Fruit fly (Drosophila melanogaster) whole organism, embryonic: Measurements from ENCODE around the gene Bmcp.

Experiments used
- Abd-B ChIP-seq: fragments of 200-800 bp; sonication (Bioruptor generic); optimal IDR thresholded peaks from 2 replicates; lab custom pipeline; 2018; ENCODE audit warnings: missing biosample characterization, mild to moderate bottlenecking, missing genetic modification characterization, moderate library complexity
- Ada2b ChIP-seq: fragments of 200-800 bp; sonication (Bioruptor generic); IDR thresholded peaks from 2 replicates; pipeline ENCODE4 v1.3.6; 2022; ENCODE audit warnings: missing biosample characterization, missing genetic modification characterization
- Atf6 ChIP-seq: fragments of 200-800 bp; sonication (Bioruptor generic); IDR thresholded peaks from 2 replicates; pipeline ENCODE4 v1.3.6; 2022; ENCODE audit warnings: missing biosample characterization, missing genetic modification characterization
- Bdp1 ChIP-seq: fragments of 200-800 bp; sonication (Bioruptor generic); optimal IDR thresholded peaks from 3 replicates; lab custom pipeline; 2016; ENCODE audit warnings: missing biosample characterization, missing genetic modification characterization
- CG10431 ChIP-seq: fragments of 200-800 bp; sonication (Bioruptor generic); optimal IDR thresholded peaks from 3 replicates; lab custom pipeline; 2018; ENCODE audit warnings: missing biosample characterization, mild to moderate bottlenecking, missing genetic modification characterization
- CG11247 ChIP-seq: fragments of 200-800 bp; sonication (Bioruptor generic); IDR thresholded peaks from 2 replicates; pipeline ENCODE4 v1.3.6; 2022; ENCODE audit warnings: missing biosample characterization, missing genetic modification characterization
- CG11456 ChIP-seq: fragments of 200-800 bp; sonication (Bioruptor generic); IDR thresholded peaks from 3 replicates; pipeline ENCODE4 v1.3.6; 2022; ENCODE audit warnings: missing biosample characterization, missing genetic modification characterization
- CG13123 ChIP-seq: fragments of 200-800 bp; sonication (Bioruptor generic); optimal IDR thresholded peaks from 2 replicates; lab custom pipeline; 2016; ENCODE audit warnings: missing biosample characterization, missing genetic modification characterization
- CG14014 ChIP-seq: fragments of 200-800 bp; sonication (Bioruptor generic); IDR thresholded peaks from 2 replicates; pipeline ENCODE4 v1.3.6; 2022; ENCODE audit warnings: missing biosample characterization, missing genetic modification characterization
- CG14860 ChIP-seq: fragments of 200-800 bp; sonication (Bioruptor generic); IDR thresholded peaks from 3 replicates; pipeline ENCODE4 v1.3.6; 2022; ENCODE audit warnings: missing biosample characterization, missing genetic modification characterization; ENCODE audit not compliant: partially characterized antibody
- CG16815 ChIP-seq: fragments of 200-800 bp; sonication (Bioruptor generic); optimal IDR thresholded peaks from 3 replicates; lab custom pipeline; 2017; ENCODE audit warnings: missing biosample characterization, mild to moderate bottlenecking, missing genetic modification characterization
- CG17186 ChIP-seq: fragments of 200-800 bp; sonication (Bioruptor generic); optimal IDR thresholded peaks from 3 replicates; lab custom pipeline; 2017; ENCODE audit warnings: missing biosample characterization, missing genetic modification reagents, missing genetic modification characterization
- CG18764 ChIP-seq: fragments of 200-800 bp; sonication (Bioruptor generic); optimal IDR thresholded peaks from 3 replicates; lab custom pipeline; 2016; ENCODE audit warnings: missing biosample characterization, missing genetic modification characterization
- CG3995 ChIP-seq: fragments of 200-800 bp; sonication (Bioruptor generic); optimal IDR thresholded peaks from 3 replicates; lab custom pipeline; 2016; ENCODE audit warnings: missing biosample characterization, missing genetic modification characterization
- CG4328 ChIP-seq: fragments of 200-800 bp; sonication (Bioruptor generic); optimal IDR thresholded peaks from 3 replicates; lab custom pipeline; 2017; ENCODE audit warnings: missing biosample characterization, missing genetic modification reagents, missing genetic modification characterization
- CG4360 ChIP-seq: fragments of 200-800 bp; sonication (Bioruptor generic); IDR thresholded peaks from 2 replicates; pipeline ENCODE4 v1.3.6; 2022; ENCODE audit warnings: missing biosample characterization, missing genetic modification characterization
- CG4404 ChIP-seq: fragments of 200-800 bp; sonication (Bioruptor generic); IDR thresholded peaks from 2 replicates; pipeline ENCODE4 v1.3.6; 2022; ENCODE audit warnings: missing biosample characterization, missing genetic modification characterization
- CG4617 ChIP-seq: fragments of 200-800 bp; sonication (Bioruptor generic); optimal IDR thresholded peaks from 3 replicates; lab custom pipeline; 2016; ENCODE audit warnings: missing biosample characterization, missing genetic modification characterization, borderline replicate concordance
- CG6654 ChIP-seq: fragments of 200-800 bp; sonication (Bioruptor generic); optimal IDR thresholded peaks from 2 replicates; lab custom pipeline; 2017; ENCODE audit warnings: missing biosample characterization, mild to moderate bottlenecking, missing genetic modification characterization
- CG8388 ChIP-seq: fragments of 200-800 bp; sonication (Bioruptor generic); optimal IDR thresholded peaks from 2 replicates; lab custom pipeline; 2019; ENCODE audit warnings: missing biosample characterization, mild to moderate bottlenecking, missing genetic modification characterization, moderate library complexity
- Camta ChIP-seq: fragments of 200-800 bp; sonication (Bioruptor generic); optimal IDR thresholded peaks from 2 replicates; lab custom pipeline; 2016; ENCODE audit warnings: missing biosample characterization, missing genetic modification characterization
- CkIIα-i1 ChIP-seq: fragments of 200-800 bp; sonication (Bioruptor generic); IDR thresholded peaks from 2 replicates; pipeline ENCODE4 v1.3.6; 2022; ENCODE audit warnings: missing biosample characterization, missing genetic modification characterization
- HLH3B ChIP-seq: fragments of 200-800 bp; sonication (Bioruptor generic); IDR thresholded peaks from 2 replicates; pipeline ENCODE4 v1.3.6; 2022; ENCODE audit warnings: missing biosample characterization, missing genetic modification characterization
- Hmx ChIP-seq: fragments of 200-800 bp; sonication (Bioruptor generic); optimal IDR thresholded peaks from 2 replicates; lab custom pipeline; 2016; ENCODE audit warnings: missing biosample characterization, missing genetic modification characterization
- Jarid2 ChIP-seq: fragments of 200-800 bp; sonication (Bioruptor generic); optimal IDR thresholded peaks from 3 replicates; lab custom pipeline; 2017; ENCODE audit warnings: mild to moderate bottlenecking, missing biosample characterization, missing genetic modification reagents, missing genetic modification characterization
- MESR4 ChIP-seq: fragments of 200-800 bp; sonication (Bioruptor generic); optimal IDR thresholded peaks from 2 replicates; lab custom pipeline; 2018; ENCODE audit warnings: missing biosample characterization, mild to moderate bottlenecking, missing genetic modification characterization, moderate library complexity
- Oaz ChIP-seq: fragments of 200-800 bp; sonication (Bioruptor generic); IDR thresholded peaks from 2 replicates; pipeline ENCODE4 v1.3.6; 2022; ENCODE audit warnings: missing biosample characterization, missing genetic modification characterization
- PHDP ChIP-seq: fragments of 200-800 bp; sonication (Bioruptor generic); optimal IDR thresholded peaks from 3 replicates; lab custom pipeline; 2018; ENCODE audit warnings: missing biosample characterization, mild to moderate bottlenecking, missing genetic modification characterization, moderate library complexity
- Sox100B ChIP-seq: fragments of 200-800 bp; sonication (Bioruptor generic); optimal IDR thresholded peaks from 3 replicates; lab custom pipeline; 2018; ENCODE audit warnings: missing biosample characterization, mild to moderate bottlenecking, missing genetic modification characterization
- Taf1 ChIP-seq: fragments of 200-800 bp; sonication (Bioruptor generic); IDR thresholded peaks from 2 replicates; pipeline ENCODE4 v1.3.6; 2022; ENCODE audit warnings: missing biosample characterization, missing genetic modification characterization
- aop ChIP-seq: fragments of 200-800 bp; sonication (Bioruptor generic); IDR thresholded peaks from 2 replicates; pipeline ENCODE4 v1.3.6; 2022; ENCODE audit warnings: missing biosample characterization, missing genetic modification characterization
- cato ChIP-seq: fragments of 200-800 bp; sonication (Bioruptor generic); optimal IDR thresholded peaks from 2 replicates; lab custom pipeline; 2016; ENCODE audit warnings: missing biosample characterization, missing genetic modification characterization, borderline replicate concordance
- chinmo ChIP-seq: fragments of 200-800 bp; sonication (Bioruptor generic); IDR thresholded peaks from 4 replicates; pipeline ENCODE4 v1.3.6; 2022; ENCODE audit warnings: missing biosample characterization, missing genetic modification characterization; ENCODE audit not compliant: partially characterized antibody
- danr ChIP-seq: fragments of 200-800 bp; sonication (Bioruptor generic); IDR thresholded peaks from 2 replicates; pipeline ENCODE4 v1.3.6; 2022; ENCODE audit warnings: missing biosample characterization, missing genetic modification characterization
- disco-r ChIP-seq: fragments of 200-800 bp; sonication (Bioruptor generic); optimal IDR thresholded peaks from 2 replicates; lab custom pipeline; 2016; ENCODE audit warnings: missing biosample characterization, missing genetic modification characterization
- ftz-f1 ChIP-seq: fragments of 200-800 bp; sonication (Bioruptor generic); optimal IDR thresholded peaks from 2 replicates; lab custom pipeline; 2016; ENCODE audit warnings: missing biosample characterization, missing genetic modification characterization
- ind ChIP-seq: fragments of 200-800 bp; sonication (Bioruptor generic); optimal IDR thresholded peaks from 3 replicates; lab custom pipeline; 2016; ENCODE audit warnings: missing biosample characterization, missing genetic modification characterization
- kni ChIP-seq: fragments of 200-800 bp; sonication (Bioruptor generic); optimal IDR thresholded peaks from 3 replicates; lab custom pipeline; 2017; ENCODE audit warnings: mild to moderate bottlenecking, missing biosample characterization, missing genetic modification reagents, missing genetic modification characterization
- lola ChIP-seq, 3 experiments: fragments of >200 bp in 2 of 3; fragments of 200-800 bp in 1 of 3; sonication (Bioruptor generic) in 1 of 3; optimal IDR thresholded peaks; 2 replicates each; lab custom pipeline; 2017 to 2019; ENCODE audit warnings: missing biosample characterization in 3 of 3, missing genetic modification characterization in 3 of 3, mild to moderate bottlenecking in 1 of 3, moderate library complexity in 1 of 3
- mld ChIP-seq: fragments of 200-800 bp; sonication (Bioruptor generic); IDR thresholded peaks from 3 replicates; pipeline ENCODE4 v1.3.6; 2022; ENCODE audit warnings: missing biosample characterization, missing genetic modification characterization; ENCODE audit not compliant: partially characterized antibody
- pan ChIP-seq, 4 experiments: fragments of >200 bp in 3 of 4; fragments of 200-800 bp in 1 of 4; sonication (Bioruptor generic) in 1 of 4; optimal IDR thresholded peaks in 3 of 4; IDR thresholded peaks in 1 of 4; 2 replicates each; pipeline versions ENCODE4 v1.3.6 to Lab custom; 2017 to 2022; ENCODE audit warnings: missing biosample characterization in 2 of 4, missing genetic modification characterization in 2 of 4, mixed read lengths in 1 of 4
- shn ChIP-seq: fragments of 200-800 bp; sonication (Bioruptor generic); optimal IDR thresholded peaks from 3 replicates; lab custom pipeline; 2016; ENCODE audit warnings: missing biosample characterization, missing genetic modification characterization
- sim ChIP-seq: fragments of 200-800 bp; sonication (Bioruptor generic); IDR thresholded peaks from 2 replicates; pipeline ENCODE4 v1.3.6; 2022; ENCODE audit warnings: missing biosample characterization, missing genetic modification characterization
- slou ChIP-seq: fragments of 200-800 bp; sonication (Bioruptor generic); optimal IDR thresholded peaks from 3 replicates; lab custom pipeline; 2016; ENCODE audit warnings: missing biosample characterization, missing genetic modification characterization
- sob ChIP-seq: fragments of 200-800 bp; sonication (Bioruptor generic); IDR thresholded peaks from 2 replicates; pipeline ENCODE4 v1.3.6; 2022; ENCODE audit warnings: missing biosample characterization, missing genetic modification characterization
- tin ChIP-seq: fragments of 200-800 bp; sonication (Bioruptor generic); optimal IDR thresholded peaks from 3 replicates; lab custom pipeline; 2016; ENCODE audit warnings: missing biosample characterization, missing genetic modification characterization
- trh ChIP-seq: fragments of 200-800 bp; sonication (Bioruptor generic); optimal IDR thresholded peaks from 2 replicates; lab custom pipeline; 2016; ENCODE audit warnings: missing biosample characterization, missing genetic modification characterization
- vvl ChIP-seq: fragments of 200-800 bp; sonication (Bioruptor generic); IDR thresholded peaks from 2 replicates; pipeline ENCODE4 v1.3.6; 2022; ENCODE audit warnings: missing biosample characterization, missing genetic modification characterization

Gene Bmcp

dm6 chr3L:11696294-11697116, 24.2 kb upstream of the Bmcp start, which contains the start of gene Dph1 (continued):
- peak; percentile 62 for TF ChIP-seq Sox100B (GFP tag; lab: Kevin White, UChicago)
- TF ChIP-seq Oaz (GFP tag; lab: Robert Waterston, UW) = peak; percentile 49; the same call in 1 of the 2 replicates
- TF ChIP-seq HLH3B = peak; percentile 84
- TF ChIP-seq CG16815 = peak; percentile 76
- TF ChIP-seq Camta (GFP tag; lab: Kevin White, UChicago) = peak; percentile 61
- peak; percentile 72 for TF ChIP-seq Jarid2
- no peak for TF ChIP-seq mld (GFP tag; lab: Robert Waterston, UW)
- TF ChIP-seq tin (GFP tag; lab: Kevin White, UChicago) = peak; percentile 83
- TF ChIP-seq ind (GFP tag; lab: Kevin White, UChicago) = peak; percentile 88
- peak in 1 of 3 experiments; percentile 84 for TF ChIP-seq lola (GFP tag; optimal IDR thresholded peaks at IDR 0.05; lab: Kevin White, UChicago)
- TF ChIP-seq MESR4 (GFP tag; lab: Kevin White, UChicago) = peak; percentile 54
- peak; percentile 89 for TF ChIP-seq shn
- peak; percentile 68; the same call in 1 of the 2 replicates for TF ChIP-seq danr (GFP tag; lab: Robert Waterston, UW)
- peak; percentile 53; the same call in 1 of the 2 replicates for TF ChIP-seq aop
- peak; percentile 75 for TF ChIP-seq Bdp1
- peak; percentile 58 for TF ChIP-seq slou (GFP tag; lab: Kevin White, UChicago)
- TF ChIP-seq Abd-B (GFP tag; lab: Kevin White, UChicago) = no peak
- TF ChIP-seq CG11456 = no peak; the same call in 1 of the 3 replicates
- no peak for TF ChIP-seq CkIIα-i1 (GFP tag; lab: Robert Waterston, UW)
- peak; percentile 48; the same call in 1 of the 2 replicates for TF ChIP-seq CG4404 (GFP tag; lab: Robert Waterston, UW)
- peak; percentile 76 for TF ChIP-seq CG3995
- peak; percentile 68 for TF ChIP-seq Taf1
- peak; percentile 56 for TF ChIP-seq cato
- TF ChIP-seq CG11247 (GFP tag; lab: Robert Waterston, UW) = peak; percentile 69
- TF ChIP-seq CG18764 = peak; percentile 42
- TF ChIP-seq kni (GFP tag; lab: Kevin White, UChicago) = peak; percentile 54
- no peak for TF ChIP-seq pan (optimal IDR thresholded peaks at IDR 0.05; lab: Kevin White, UChicago)
- TF ChIP-seq pan (GFP tag; optimal IDR thresholded peaks at IDR 0.05 in 1 of 2, IDR thresholded peaks at IDR 0.05 in 1 of 2) = peak in 1 of 2 experiments; percentile 90
- TF ChIP-seq sim (GFP tag; lab: Robert Waterston, UW) = peak; percentile 87
- TF ChIP-seq CG8388 (GFP tag; lab: Kevin White, UChicago) = peak; percentile 73
- peak; percentile 79 for TF ChIP-seq CG14014
- TF ChIP-seq Atf6 (GFP tag; lab: Robert Waterston, UW) = peak; percentile 82
- TF ChIP-seq sob (GFP tag; lab: Robert Waterston, UW) = peak; percentile 57
- TF ChIP-seq CG6654 (GFP tag; lab: Kevin White, UChicago) = peak; percentile 47
- peak; percentile 54 for TF ChIP-seq CG4328
- peak; percentile 83 for TF ChIP-seq PHDP (tag; lab: Kevin White, UChicago)
- peak; percentile 76 for TF ChIP-seq CG4617
- no peak for TF ChIP-seq CG14860 (GFP tag; lab: Robert Waterston, UW)
- peak; percentile 61 for TF ChIP-seq CG4360 (GFP tag; lab: Robert Waterston, UW)
- TF ChIP-seq Ada2b (GFP tag; lab: Robert Waterston, UW) = peak; percentile 85
- TF ChIP-seq ftz-f1 (GFP tag; lab: Kevin White, UChicago) = peak; percentile 77
- TF ChIP-seq vvl (GFP tag; lab: Robert Waterston, UW) = peak; percentile 85
- TF ChIP-seq disco-r (GFP tag; lab: Kevin White, UChicago) = peak; percentile 74
- TF ChIP-seq CG10431 (GFP tag; lab: Kevin White, UChicago) = peak; percentile 67
- peak; percentile 1 for TF ChIP-seq CG17186 (GFP tag; lab: Kevin White, UChicago)
- peak; percentile 16 for TF ChIP-seq CG13123 (GFP tag; lab: Kevin White, UChicago)
- peak; percentile 52 for TF ChIP-seq trh (GFP tag; lab: Kevin White, UChicago)
- TF ChIP-seq chinmo = 0 out of 4 replicates have a peak, but pooled peaks have one; percentile 34
- no peak for TF ChIP-seq Hmx
